Fruit fly (Drosophila melanogaster): ENCODE measurements around the gene x16.
A peak's percentile ranks its signal among the peaks of the same experiment; 100 is the strongest.

Gene x16

DNA sequence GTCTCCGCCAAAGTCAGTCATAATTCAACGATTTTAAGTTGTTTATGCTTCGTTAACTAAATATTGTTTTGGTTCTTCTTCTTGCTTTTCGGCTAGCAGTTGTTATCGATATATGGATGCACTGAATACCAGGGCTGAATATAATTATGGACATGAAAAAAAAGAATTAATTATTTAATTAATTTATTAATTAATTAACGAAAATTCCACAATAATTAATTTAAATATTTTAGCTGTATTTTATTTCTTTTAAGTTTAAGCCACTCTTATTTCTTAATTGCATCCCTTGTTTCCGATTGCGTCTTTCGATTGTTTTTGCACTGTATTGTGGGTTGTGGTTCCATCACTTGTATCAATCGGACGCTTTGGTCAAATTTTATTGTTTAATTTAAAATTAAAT lies 30.1 kb upstream of the x16 start, which contains the start of the genes Gas41 and SA1 (continued):
- TF ChIP-seq CG9609 (GFP tag; optimal IDR thresholded peaks at IDR 0.05) (peak; percentile 47), CG7987 (GFP tag; optimal IDR thresholded peaks at IDR 0.05) (peak; percentile 76), CG32532 (GFP tag; IDR thresholded peaks at IDR 0.05) (peak; percentile 95), pan (optimal IDR thresholded peaks at IDR 0.05) (no peak), pan (GFP tag; optimal IDR thresholded peaks at IDR 0.05 in 1 of 2, IDR thresholded peaks at IDR 0.05 in 1 of 2) (peak in 1 of 2 experiments; percentile 92), CG17912 (GFP tag; optimal IDR thresholded peaks at IDR 0.05) (peak; percentile 26), CG4404 (GFP tag; IDR thresholded peaks at IDR 0.05) (peak; percentile 89), CG18011 (GFP tag; optimal IDR thresholded peaks at IDR 0.05) (peak; percentile 77), fd102C (GFP tag; optimal IDR thresholded peaks at IDR 0.05) (peak; percentile 81), bab2 (GFP tag; optimal IDR thresholded peaks at IDR 0.05) (no peak), CG1792 (GFP tag; optimal IDR thresholded peaks at IDR 0.05) (no peak), gcm (GFP tag; optimal IDR thresholded peaks at IDR 0.05) (peak; percentile 93), caup (GFP tag; optimal IDR thresholded peaks at IDR 0.05; ENCODE audit: severe bottlenecking) (peak; percentile 11), prd (optimal IDR thresholded peaks at IDR 0.05) (no peak), prd (GFP tag; IDR thresholded peaks at IDR 0.05) (peak; percentile 96), CG11504 (tag; optimal IDR thresholded peaks at IDR 0.05) (no peak), dimm (GFP tag; IDR thresholded peaks at IDR 0.05) (peak; percentile 7; the same call in 1 of the 2 replicates), Lhr (GFP tag; optimal IDR thresholded peaks at IDR 0.05) (peak; percentile 1), CG8944 (GFP tag; optimal IDR thresholded peaks at IDR 0.05) (no peak), Pdp1 (GFP tag; optimal IDR thresholded peaks at IDR 0.05) (peak in 1 of 2 experiments; percentile 56), CG7928 (GFP tag; optimal IDR thresholded peaks at IDR 0.05) (peak; percentile 97), disco-r (GFP tag; optimal IDR thresholded peaks at IDR 0.05) (peak; percentile 30), lilli (GFP tag; optimal IDR thresholded peaks at IDR 0.05) (peak; percentile 89), lov (optimal IDR thresholded peaks at IDR 0.05) (no peak), lov (GFP tag; IDR thresholded peaks at IDR 0.05) (0 out of 3 replicates have a peak, but pooled peaks have one; percentile 65), CG13287 (GFP tag; IDR thresholded peaks at IDR 0.05; ENCODE audit: partially characterized antibody) (peak; percentile 90), Scr (GFP tag; IDR thresholded peaks at IDR 0.05; ENCODE audit: partially characterized antibody) (peak; percentile 73), chm (GFP tag; IDR thresholded peaks at IDR 0.05) (peak; percentile 67), bsh (GFP tag; optimal IDR thresholded peaks at IDR 0.05) (peak in 1 of 2 experiments; percentile 22), CG13894 (tag; optimal IDR thresholded peaks at IDR 0.05) (peak; percentile 91), CG15696 (tag; optimal IDR thresholded peaks at IDR 0.05) (peak; percentile 93), peb (GFP tag; IDR thresholded peaks at IDR 0.05) (peak; percentile 64), emc (GFP tag; optimal IDR thresholded peaks at IDR 0.05) (no peak), CG8089 (GFP tag; optimal IDR thresholded peaks at IDR 0.05) (no peak), Dll (GFP tag; IDR thresholded peaks at IDR 0.05; ENCODE audit: partially characterized antibody) (peak; percentile 69; the same call in 3 of the 4 replicates), Dek (tag; optimal IDR thresholded peaks at IDR 0.05) (peak; percentile 93), CG14050 (GFP tag; IDR thresholded peaks at IDR 0.05) (peak; percentile 38; the same call in 2 of the 3 replicates), CG43689 (GFP tag; IDR thresholded peaks at IDR 0.05) (peak; percentile 56; the same call in 1 of the 2 replicates), CG3847 (GFP tag; IDR thresholded peaks at IDR 0.05) (no peak), CG2875 (GFP tag; optimal IDR thresholded peaks at IDR 0.05) (peak; percentile 60), CG1529 (GFP tag; optimal IDR thresholded peaks at IDR 0.05) (no peak), kay (GFP tag; optimal IDR thresholded peaks at IDR 0.05) (peak; percentile 67), CG4730 (GFP tag; IDR thresholded peaks at IDR 0.05) (peak; percentile 91), CG14860 (GFP tag; IDR thresholded peaks at IDR 0.05; ENCODE audit: partially characterized antibody) (peak; percentile 44; the same call in 1 of the 3 replicates), Hr39 (optimal IDR thresholded peaks at IDR 0.05) (no peak), pnt (GFP tag; optimal IDR thresholded peaks at IDR 0.05) (peak; percentile 48), Usf (GFP tag; optimal IDR thresholded peaks at IDR 0.05) (no peak), cad (GFP tag; optimal IDR thresholded peaks at IDR 0.05) (no peak), tin (GFP tag; optimal IDR thresholded peaks at IDR 0.05) (peak; percentile 15), shn (GFP tag; optimal IDR thresholded peaks at IDR 0.05) (peak; percentile 24), CG17802 (tag; optimal IDR thresholded peaks at IDR 0.05) (peak; percentile 52)

Data from whole organism, embryonic.